Fruit fly (Drosophila melanogaster): ENCODE measurements around the gene Dim1.
A peak's percentile ranks its signal among the peaks of the same experiment; 100 is the strongest.

dm6 chr2L:4375035-4376009, 27.7 kb upstream of the Dim1 start:
- TF ChIP-seq CG7045 (GFP tag; optimal IDR thresholded peaks at IDR 0.05) = no peak
- no peak for TF ChIP-seq ovo (GFP tag; optimal IDR thresholded peaks at IDR 0.05)
- TF ChIP-seq tj (GFP tag; optimal IDR thresholded peaks at IDR 0.05) = peak; percentile 98

Measured in whole organism, adult.